Worm (Caenorhabditis elegans) whole organism, young adult: ENCODE data around the gene F54D10.4.

Source experiments
- B0019.2 ChIP-seq: fragments of 200-800 bp; sonication (Bioruptor generic); conservative IDR thresholded peaks from 2 replicates; pipeline ENCODE4 v1.3.6; 2022; ENCODE audit warnings: missing genetic modification reagents, missing genetic modification characterization, missing compliant biosample characterization
- C06A6.2 ChIP-seq: fragments of 200-800 bp; sonication (Bioruptor generic); conservative IDR thresholded peaks from 2 replicates; pipeline ENCODE4 v1.3.6; 2022; ENCODE audit warnings: missing genetic modification characterization, missing compliant biosample characterization
- D2030.7 ChIP-seq: fragments of 200-800 bp; sonication (Bioruptor generic); IDR thresholded peaks from 2 replicates; pipeline ENCODE4 v1.3.6; 2022; ENCODE audit warnings: missing genetic modification reagents, missing genetic modification characterization, missing compliant biosample characterization
- F33H1.4 ChIP-seq: fragments of 200-800 bp; sonication (Bioruptor generic); IDR thresholded peaks from 2 replicates; pipeline ENCODE4 v1.3.6; 2022; ENCODE audit warnings: missing genetic modification reagents, missing genetic modification characterization, missing compliant biosample characterization
- F37B4.10 ChIP-seq: fragments of 200-800 bp; sonication (Bioruptor generic); IDR thresholded peaks from 2 replicates; pipeline ENCODE4 v1.3.6; 2022; ENCODE audit warnings: missing genetic modification characterization, missing compliant biosample characterization
- F57C9.4 ChIP-seq: sonication (generic microtip); optimal IDR thresholded peaks from 2 replicates; lab custom pipeline; 2017; ENCODE audit warnings: mild to moderate bottlenecking, missing genetic modification characterization, missing compliant biosample characterization
- T26A5.8 ChIP-seq: sonication (generic microtip); optimal IDR thresholded peaks from 2 replicates; lab custom pipeline; 2016; ENCODE audit warnings: missing genetic modification characterization, missing compliant biosample characterization
- Y53F4B.3 ChIP-seq: fragments of 200-800 bp; sonication (Bioruptor generic); IDR thresholded peaks from 2 replicates; pipeline ENCODE4 v1.3.6; 2022; ENCODE audit warnings: missing genetic modification reagents, missing genetic modification characterization, missing compliant biosample characterization
- Y53G8AR.9 ChIP-seq: fragments of 200-800 bp; sonication (Bioruptor generic); conservative IDR thresholded peaks from 2 replicates; pipeline ENCODE4 v1.3.6; 2022; ENCODE audit warnings: missing genetic modification reagents, missing genetic modification characterization, missing compliant biosample characterization
- akir-1 ChIP-seq: fragments of 200-800 bp; sonication (Bioruptor generic); optimal IDR thresholded peaks from 2 replicates; lab custom pipeline; 2018; ENCODE audit warnings: mild to moderate bottlenecking, missing genetic modification characterization, moderate library complexity, missing compliant biosample characterization
- bed-2 ChIP-seq: fragments of 200-800 bp; sonication (Bioruptor generic); IDR thresholded peaks from 2 replicates; pipeline ENCODE4 v1.3.6; 2022; ENCODE audit warnings: missing genetic modification reagents, missing genetic modification characterization, missing compliant biosample characterization
- cebp-1 ChIP-seq, 2 experiments: fragments of 200-800 bp in 1 of 2; sonication (Bioruptor generic) in 1 of 2; sonication (generic microtip) in 1 of 2; IDR thresholded peaks in 1 of 2; optimal IDR thresholded peaks in 1 of 2; 2 replicates each; pipeline versions ENCODE4 v1.3.6 to Lab custom; 2017 to 2022; ENCODE audit warnings: missing compliant biosample characterization in 2 of 2, missing genetic modification characterization in 2 of 2, mild to moderate bottlenecking in 1 of 2, missing genetic modification reagents in 1 of 2, moderate library complexity in 1 of 2
- ceh-100 ChIP-seq: fragments of 200-800 bp; sonication (Bioruptor generic); IDR thresholded peaks from 2 replicates; pipeline ENCODE4 v1.3.6; 2022; ENCODE audit warnings: missing genetic modification reagents, missing genetic modification characterization, missing compliant biosample characterization
- ceh-58 ChIP-seq: fragments of 200-800 bp; sonication (Bioruptor generic); IDR thresholded peaks from 2 replicates; pipeline ENCODE4 v1.3.6; 2022; ENCODE audit warnings: missing genetic modification characterization, missing compliant biosample characterization
- die-1 ChIP-seq: sonication (generic microtip); optimal IDR thresholded peaks from 2 replicates; lab custom pipeline; 2016; ENCODE audit warnings: missing genotype, mild to moderate bottlenecking, missing genetic modification characterization, missing compliant biosample characterization
- dox-1 ChIP-seq: fragments of 200-800 bp; sonication (Bioruptor generic); IDR thresholded peaks from 2 replicates; pipeline ENCODE4 v1.3.6; 2022; ENCODE audit warnings: missing genetic modification reagents, missing genetic modification characterization, missing compliant biosample characterization
- egl-18 ChIP-seq: fragments of 200-800 bp; sonication (Bioruptor generic); IDR thresholded peaks from 2 replicates; pipeline ENCODE4 v1.3.6; 2022; ENCODE audit warnings: missing genetic modification reagents, missing genetic modification characterization, missing compliant biosample characterization
- hlh-26 ChIP-seq: fragments of 200-800 bp; sonication (Bioruptor generic); conservative IDR thresholded peaks from 2 replicates; pipeline ENCODE4 v1.3.6; 2022; ENCODE audit warnings: missing genetic modification reagents, missing genetic modification characterization, missing compliant biosample characterization
- hmg-1.2 ChIP-seq: fragments of 200-800 bp; sonication (Bioruptor generic); IDR thresholded peaks from 2 replicates; pipeline ENCODE4 v1.3.6; 2022; ENCODE audit warnings: missing genetic modification reagents, missing genetic modification characterization, missing compliant biosample characterization
- hrde-1 ChIP-seq: sonication (generic microtip); optimal IDR thresholded peaks from 2 replicates; lab custom pipeline; 2016; ENCODE audit warnings: missing genetic modification characterization, mild to moderate bottlenecking, missing compliant biosample characterization, moderate library complexity, missing genotype, missing genetic modification reagents, borderline replicate concordance
- lag-1 ChIP-seq: fragments of 200-800 bp; sonication (Bioruptor generic); IDR thresholded peaks from 2 replicates; pipeline ENCODE4 v1.3.6; 2022; ENCODE audit warnings: missing genetic modification reagents, missing genetic modification characterization, missing compliant biosample characterization
- let-526 ChIP-seq: fragments of 200-800 bp; sonication (Bioruptor generic); IDR thresholded peaks from 2 replicates; pipeline ENCODE4 v1.3.6; 2022; ENCODE audit warnings: missing genetic modification reagents, missing genetic modification characterization, missing compliant biosample characterization
- let-607 ChIP-seq, 2 experiments: fragments of 200-800 bp in 1 of 2; sonication (Bioruptor generic) in 1 of 2; sonication (generic microtip) in 1 of 2; optimal IDR thresholded peaks; 2 replicates each; lab custom pipeline; 2016 to 2018; ENCODE audit warnings: mild to moderate bottlenecking in 2 of 2, missing compliant biosample characterization in 2 of 2, missing genetic modification characterization in 2 of 2, moderate library complexity in 2 of 2, missing genotype in 1 of 2
- lin-26 ChIP-seq: fragments of 200-800 bp; sonication (Bioruptor generic); IDR thresholded peaks from 2 replicates; pipeline ENCODE4 v1.3.6; 2022; ENCODE audit warnings: missing genetic modification reagents, missing genetic modification characterization, missing compliant biosample characterization
- lin-40 ChIP-seq: sonication (generic microtip); optimal IDR thresholded peaks from 2 replicates; lab custom pipeline; 2016; ENCODE audit warnings: missing genetic modification characterization, mild to moderate bottlenecking, missing compliant biosample characterization, missing genotype, missing genetic modification reagents
- lin-54 ChIP-seq: fragments of 200-800 bp; sonication (Bioruptor generic); optimal IDR thresholded peaks from 2 replicates; lab custom pipeline; 2018; ENCODE audit warnings: mild to moderate bottlenecking, missing genetic modification characterization, missing compliant biosample characterization
- mxl-1 ChIP-seq: sonication (generic microtip); optimal IDR thresholded peaks from 2 replicates; lab custom pipeline; 2016; ENCODE audit warnings: missing genetic modification characterization, missing compliant biosample characterization
- nfya-1 ChIP-seq: sonication (generic microtip); optimal IDR thresholded peaks from 2 replicates; lab custom pipeline; 2017; ENCODE audit warnings: antibody characterized with exemption, missing compliant biosample characterization, missing genetic modification characterization, borderline replicate concordance; ENCODE audit not compliant: insufficient read depth
- nhr-179 ChIP-seq: sonication (generic microtip); optimal IDR thresholded peaks from 2 replicates; lab custom pipeline; 2016; ENCODE audit warnings: mild to moderate bottlenecking, missing genetic modification characterization, missing compliant biosample characterization
- nhr-27 ChIP-seq: fragments of 200-800 bp; sonication (Bioruptor generic); optimal IDR thresholded peaks from 2 replicates; lab custom pipeline; 2018; ENCODE audit warnings: mild to moderate bottlenecking, missing genetic modification characterization, moderate library complexity, missing compliant biosample characterization
- pbrm-1 ChIP-seq: fragments of 200-800 bp; sonication (Bioruptor generic); IDR thresholded peaks from 2 replicates; pipeline ENCODE4 v1.3.6; 2022; ENCODE audit warnings: missing genetic modification reagents, missing genetic modification characterization, missing compliant biosample characterization
- repo-1 ChIP-seq: sonication (generic microtip); optimal IDR thresholded peaks from 2 replicates; lab custom pipeline; 2017; ENCODE audit warnings: mild to moderate bottlenecking, missing genetic modification characterization, missing compliant biosample characterization
- snpc-3.4 ChIP-seq: sonication (generic microtip); optimal IDR thresholded peaks from 2 replicates; lab custom pipeline; 2017; ENCODE audit warnings: missing genetic modification characterization, mild to moderate bottlenecking, missing compliant biosample characterization, antibody characterized with exemption, moderate library complexity, missing genotype, missing genetic modification reagents
- sptf-2 ChIP-seq: fragments of 200-800 bp; sonication (Bioruptor generic); optimal IDR thresholded peaks from 2 replicates; lab custom pipeline; 2018; ENCODE audit warnings: mild to moderate bottlenecking, missing genetic modification characterization, missing compliant biosample characterization
- tbp1 ChIP-seq: fragments of 200-800 bp; sonication (Bioruptor generic); optimal IDR thresholded peaks from 2 replicates; lab custom pipeline; 2018; ENCODE audit warnings: mild to moderate bottlenecking, missing genetic modification characterization, missing compliant biosample characterization
- unc-62 ChIP-seq: fragments of 150-350 bp; optimal IDR thresholded peaks from 2 replicates; lab custom pipeline; 2014; ENCODE audit warnings: missing biosample characterization, missing genetic modification reagents, missing genetic modification characterization
- ztf-18 ChIP-seq: sonication (generic microtip); optimal IDR thresholded peaks from 2 replicates; lab custom pipeline; 2016; ENCODE audit warnings: missing genotype, mild to moderate bottlenecking, missing genetic modification characterization, missing compliant biosample characterization
- ztf-28 ChIP-seq: fragments of 200-800 bp; sonication (Bioruptor generic); IDR thresholded peaks from 2 replicates; pipeline ENCODE4 v1.3.6; 2022; ENCODE audit warnings: missing genetic modification reagents, missing genetic modification characterization, missing compliant biosample characterization

F54D10.4 gene

DNA sequence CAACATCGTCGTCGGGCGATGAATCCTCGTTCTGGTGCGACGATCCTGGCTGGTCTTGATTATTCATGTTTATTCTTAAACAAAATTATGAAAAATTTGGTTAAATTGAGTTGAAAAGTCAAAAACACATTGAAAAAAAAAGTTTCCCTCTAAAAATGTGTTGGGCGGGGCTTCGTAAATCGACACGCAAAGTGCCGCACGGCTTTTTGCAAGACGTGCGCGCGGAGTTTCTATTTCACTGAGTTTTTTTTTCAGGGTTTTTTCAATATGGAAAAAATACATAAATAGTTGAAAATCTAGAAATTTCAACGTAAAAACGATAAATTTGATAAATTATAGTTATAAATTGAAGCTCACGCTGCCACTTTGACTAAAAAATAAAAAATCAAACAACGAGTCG is 1.2 kb upstream of the F54D10.4 start, which contains the start of gene F54D10.5 (continued):
- TF ChIP-seq sptf-2 (GFP tag; lab: Kevin White, UChicago) (no peak), tbp1 (peak; percentile 14), nhr-27 (tag; lab: Kevin White, UChicago) (no peak), lin-26 (GFP tag; lab: Robert Waterston, UW) (no peak), lin-40 (tag; lab: Kevin White, UChicago) (no peak), bed-2 (GFP tag; lab: Robert Waterston, UW) (no peak), lag-1 (GFP tag; lab: Robert Waterston, UW) (no peak), akir-1 (GFP tag; lab: Kevin White, UChicago) (no peak), nfya-1 (tag; lab: Kevin White, UChicago) (no peak), egl-18 (GFP tag; lab: Robert Waterston, UW) (no peak), let-607 (tag; optimal IDR thresholded peaks at IDR 0.05; lab: Kevin White, UChicago) (peak in 1 of 2 experiments; percentile 11), dox-1 (GFP tag; lab: Robert Waterston, UW) (0 out of 2 replicates have a peak, but pooled peaks have one; percentile 46)

DNA sequence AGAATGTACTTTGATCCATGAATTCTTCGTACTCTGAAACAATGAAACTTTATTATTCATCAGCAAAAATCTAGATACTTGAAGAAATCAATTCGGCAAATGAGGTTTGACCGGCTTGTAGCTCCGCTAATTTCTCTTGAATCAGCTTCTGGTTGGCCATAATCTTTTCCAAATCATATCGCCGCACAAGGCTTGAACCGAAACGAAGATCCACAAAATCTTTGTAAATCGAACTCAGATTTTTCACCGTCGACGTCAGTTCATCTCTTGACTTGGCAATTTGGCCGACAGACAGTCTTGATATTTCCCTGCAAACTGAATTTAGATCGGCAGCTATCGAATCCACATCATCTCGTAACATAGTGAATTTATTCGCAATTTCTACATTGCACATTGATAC is 1.3 kb downstream of the F54D10.4 start:
- TF ChIP-seq cebp-1 (GFP tag; IDR thresholded peaks at IDR 0.05; lab: Robert Waterston, UW) (no peak), cebp-1 (tag; optimal IDR thresholded peaks at IDR 0.05; lab: Kevin White, UChicago) (no peak), B0019.2 (GFP tag; lab: Robert Waterston, UW) (no peak), mxl-1 (no peak), lag-1 (GFP tag; lab: Robert Waterston, UW) (no peak), snpc-3.4 (tag; lab: Kevin White, UChicago) (no peak), Y53F4B.3 (no peak), ztf-18 (tag; lab: Kevin White, UChicago) (no peak), repo-1 (tag; lab: Kevin White, UChicago) (no peak), nhr-179 (no peak), ceh-58 (GFP tag; lab: Robert Waterston, UW) (no peak), pbrm-1 (GFP tag; lab: Robert Waterston, UW) (no peak), nhr-27 (tag; lab: Kevin White, UChicago) (no peak), lin-54 (GFP tag; lab: Kevin White, UChicago) (no peak), hrde-1 (no peak), hlh-26 (GFP tag; lab: Robert Waterston, UW) (no peak), D2030.7 (GFP tag; lab: Robert Waterston, UW) (no peak), T26A5.8 (no peak)

DNA sequence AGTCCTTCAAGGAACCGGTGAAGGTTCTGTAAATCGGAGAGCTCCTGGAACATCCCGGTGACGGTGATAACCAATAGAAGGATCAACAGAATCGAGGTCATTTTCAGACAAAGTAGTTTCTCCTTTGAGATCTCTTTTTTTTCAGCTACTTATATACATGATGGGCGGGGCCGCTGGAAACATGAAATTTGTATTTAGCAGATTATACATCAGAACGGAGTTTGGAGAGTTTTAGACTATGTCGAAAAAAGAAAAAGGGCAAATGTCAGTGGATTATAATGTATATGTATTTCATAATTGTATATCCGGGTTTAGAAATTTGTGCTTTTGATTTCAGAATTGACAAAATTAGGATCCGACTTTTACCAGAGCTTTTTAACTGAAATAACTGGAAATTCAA is 3.6 kb downstream of the F54D10.4 start, which contains the start of gene ins-32:
ins-32 (minus strand) TSS at position 101 of the 400 bp plus-strand sequence.
- TF ChIP-seq let-607 (tag; optimal IDR thresholded peaks at IDR 0.05; lab: Kevin White, UChicago), result no peak
- TF ChIP-seq F33H1.4 (GFP tag; lab: Robert Waterston, UW), result no peak
- no peak for TF ChIP-seq ztf-28 (GFP tag; lab: Robert Waterston, UW)
- TF ChIP-seq ceh-100 (GFP tag; lab: Robert Waterston, UW), result no peak
- no peak for TF ChIP-seq die-1 (tag; lab: Kevin White, UChicago)
- TF ChIP-seq Y53G8AR.9 (GFP tag; lab: Robert Waterston, UW), result no peak
- TF ChIP-seq F57C9.4, result no peak
- TF ChIP-seq snpc-3.4 (tag; lab: Kevin White, UChicago), result no peak
- no peak for TF ChIP-seq lin-54 (GFP tag; lab: Kevin White, UChicago)
- TF ChIP-seq hmg-1.2 (GFP tag; lab: Robert Waterston, UW), result no peak
- TF ChIP-seq unc-62, result no peak
- TF ChIP-seq F37B4.10 (GFP tag; lab: Robert Waterston, UW), result no peak
- TF ChIP-seq let-526 (GFP tag; lab: Robert Waterston, UW), result no peak
- TF ChIP-seq C06A6.2 (GFP tag; lab: Robert Waterston, UW), result no peak
